Fruit fly (Drosophila melanogaster) whole organism, pupa: ENCODE data around the gene CG45002.

Source experiments
- CG15710 ChIP-seq: fragments of 200-800 bp; sonication (Bioruptor generic); optimal IDR thresholded peaks from 2 replicates; lab custom pipeline; 2018; ENCODE audit warnings: missing biosample characterization, mild to moderate bottlenecking, missing genetic modification characterization, moderate library complexity
- rn ChIP-seq: fragments of 200-800 bp; sonication (Bioruptor generic); IDR thresholded peaks from 2 replicates; pipeline ENCODE4 v1.3.6; 2022; ENCODE audit warnings: missing biosample characterization, missing genetic modification characterization

DNA sequence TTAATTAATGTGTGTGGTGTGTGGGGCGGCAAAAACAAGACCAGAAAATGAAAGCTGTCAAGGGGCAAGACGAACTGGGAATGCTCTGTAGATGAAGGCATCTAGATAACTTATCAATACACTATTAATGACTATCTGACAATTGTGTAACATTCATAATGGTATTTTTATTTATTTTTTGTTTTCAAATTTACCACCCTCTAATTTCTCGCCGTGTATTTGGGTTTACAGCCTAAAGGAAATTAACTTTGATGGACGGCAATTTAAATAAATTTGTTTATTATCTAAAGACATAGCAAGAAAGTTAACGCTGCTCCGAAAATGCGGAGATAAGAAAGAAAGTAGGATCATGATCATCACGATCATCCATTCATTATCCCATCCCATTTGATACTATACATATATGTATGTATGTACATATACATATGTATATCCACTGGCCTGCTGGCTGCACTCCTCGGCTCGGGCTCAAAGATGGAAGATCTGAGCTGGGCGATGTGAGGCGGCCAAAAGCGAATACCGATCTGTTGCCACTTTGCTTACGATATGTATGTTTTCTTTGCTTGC lies 133.6 kb downstream of the CG45002 start:
- TF ChIP-seq rn (GFP tag; lab: Robert Waterston, UW) (no peak), CG15710 (tag; lab: Kevin White, UChicago) (peak; percentile 14)
